Worm (Caenorhabditis elegans) whole organism, L4 larva: Measurements from ENCODE around the gene F44A2.7.

Experiments
- F10B5.3 ChIP-seq: sonication (generic microtip); optimal IDR thresholded peaks from 2 replicates; lab custom pipeline; 2016; ENCODE audit warnings: mild to moderate bottlenecking, missing genetic modification characterization, missing compliant biosample characterization
- F49E8.2 ChIP-seq: sonication (generic microtip); optimal IDR thresholded peaks from 2 replicates; lab custom pipeline; 2016; ENCODE audit warnings: missing compliant biosample characterization, mild to moderate bottlenecking, missing genetic modification characterization, borderline replicate concordance
- T20F7.1 ChIP-seq: fragments of 200-800 bp; sonication (Bioruptor generic); optimal IDR thresholded peaks from 2 replicates; lab custom pipeline; 2018; ENCODE audit warnings: mild to moderate bottlenecking, missing genetic modification characterization, missing compliant biosample characterization
- ceh-32 ChIP-seq: sonication (generic microtip); optimal IDR thresholded peaks from 2 replicates; lab custom pipeline; 2016; ENCODE audit warnings: mild to moderate bottlenecking, missing genetic modification characterization, missing compliant biosample characterization; ENCODE audit not compliant: poor library complexity
- ceh-44 ChIP-seq: fragments of 200-800 bp; sonication (Bioruptor generic); IDR thresholded peaks from 2 replicates; pipeline ENCODE4 v1.3.6; 2022; ENCODE audit warnings: missing genetic modification reagents, missing genetic modification characterization, missing compliant biosample characterization
- ceh-62 ChIP-seq: sonication (generic microtip); optimal IDR thresholded peaks from 2 replicates; lab custom pipeline; 2017; ENCODE audit warnings: missing biosample characterization, missing genetic modification characterization
- ceh-82 ChIP-seq: sonication (generic microtip); optimal IDR thresholded peaks from 2 replicates; lab custom pipeline; 2017; ENCODE audit warnings: missing biosample characterization, missing genetic modification characterization
- cey-2 ChIP-seq: sonication (generic microtip); optimal IDR thresholded peaks from 3 replicates; lab custom pipeline; 2017; ENCODE audit warnings: missing genetic modification characterization, mild to moderate bottlenecking, missing compliant biosample characterization, antibody characterized with exemption, borderline replicate concordance; ENCODE audit not compliant: insufficient read depth
- daf-16 ChIP-seq, 3 experiments: sonication (generic microtip); optimal IDR thresholded peaks; 2 replicates each; lab custom pipeline; 2016 to 2017; ENCODE audit warnings: missing genetic modification characterization in 3 of 3, missing genetic modification reagents in 3 of 3, mild to moderate bottlenecking in 2 of 3, missing compliant biosample characterization in 2 of 3, missing biosample characterization in 1 of 3, moderate library complexity in 1 of 3
- daf-19 ChIP-seq: fragments of 200-800 bp; sonication (Bioruptor generic); conservative IDR thresholded peaks from 2 replicates; pipeline ENCODE4 v1.3.6; 2022; ENCODE audit warnings: missing genetic modification characterization, missing compliant biosample characterization
- dpl-1 ChIP-seq: fragments of 150-350 bp; optimal IDR thresholded peaks from 2 replicates; lab custom pipeline; 2014; ENCODE audit warnings: missing biosample characterization, missing genetic modification reagents, missing genetic modification characterization
- duxl-1 ChIP-seq: sonication (generic microtip); optimal IDR thresholded peaks from 2 replicates; lab custom pipeline; 2016; ENCODE audit warnings: mild to moderate bottlenecking, missing genetic modification characterization, moderate library complexity, missing compliant biosample characterization; ENCODE audit not compliant: poor library complexity
- dve-1 ChIP-seq: sonication (generic microtip); optimal IDR thresholded peaks from 2 replicates; lab custom pipeline; 2017; ENCODE audit warnings: antibody characterized with exemption, mild to moderate bottlenecking, missing genetic modification characterization, missing compliant biosample characterization; ENCODE audit not compliant: insufficient read depth
- egl-43 ChIP-seq: fragments of 200-800 bp; sonication (Bioruptor generic); IDR thresholded peaks from 2 replicates; pipeline ENCODE4 v1.3.6; 2022; ENCODE audit warnings: missing genetic modification reagents, missing genetic modification characterization, missing compliant biosample characterization
- hlh-30 ChIP-seq: sonication (generic microtip); optimal IDR thresholded peaks from 2 replicates; lab custom pipeline; 2017; ENCODE audit warnings: antibody characterized with exemption, mild to moderate bottlenecking, missing genetic modification characterization, missing compliant biosample characterization; ENCODE audit not compliant: insufficient read depth
- hmg-1.1 ChIP-seq: fragments of 200-800 bp; sonication (Bioruptor generic); IDR thresholded peaks from 2 replicates; pipeline ENCODE4 v1.3.6; 2022; ENCODE audit warnings: missing genetic modification reagents, missing genetic modification characterization, missing compliant biosample characterization
- jun-1 ChIP-seq: fragments of 150-350 bp; optimal IDR thresholded peaks from 2 replicates; lab custom pipeline; 2014; ENCODE audit warnings: missing biosample characterization, missing genetic modification reagents, missing genetic modification characterization
- lim-7 ChIP-seq: fragments of 200-800 bp; sonication (Bioruptor generic); IDR thresholded peaks from 2 replicates; pipeline ENCODE4 v1.3.6; 2022; ENCODE audit warnings: missing genetic modification characterization, missing compliant biosample characterization
- lin-15B ChIP-seq: fragments of 150-350 bp; sonication (generic microtip); optimal IDR thresholded peaks from 3 replicates; lab custom pipeline; 2014; ENCODE audit warnings: missing biosample characterization, missing genetic modification characterization
- lin-29 ChIP-seq: fragments of 200-800 bp; sonication (Bioruptor generic); IDR thresholded peaks from 2 replicates; pipeline ENCODE4 v1.3.6; 2022; ENCODE audit warnings: missing genetic modification reagents, missing genetic modification characterization, missing compliant biosample characterization
- lin-38 ChIP-seq: fragments of 200-800 bp; sonication (Bioruptor generic); IDR thresholded peaks from 2 replicates; pipeline ENCODE4 v1.3.6; 2022; ENCODE audit warnings: missing genetic modification reagents, missing genetic modification characterization, missing compliant biosample characterization
- madf-5 ChIP-seq, 2 experiments: fragments of 200-800 bp; sonication (Bioruptor generic); IDR thresholded peaks; 2 replicates each; pipeline ENCODE4 v1.3.6; 2022; ENCODE audit warnings: missing compliant biosample characterization in 2 of 2, missing genetic modification characterization in 2 of 2
- mes-2 ChIP-seq: sonication (generic microtip); optimal IDR thresholded peaks from 2 replicates; lab custom pipeline; 2016; ENCODE audit warnings: missing genotype, mild to moderate bottlenecking, missing genetic modification characterization, missing compliant biosample characterization; ENCODE audit not compliant: poor library complexity, severe bottlenecking
- nhr-11 ChIP-seq: fragments of 150-350 bp; optimal IDR thresholded peaks from 2 replicates; lab custom pipeline; 2014; ENCODE audit warnings: missing biosample characterization, missing genetic modification characterization
- nhr-111 ChIP-seq: fragments of 200-800 bp; sonication (Bioruptor generic); optimal IDR thresholded peaks from 2 replicates; lab custom pipeline; 2018; ENCODE audit warnings: mild to moderate bottlenecking, missing genetic modification characterization, missing compliant biosample characterization
- nhr-42 ChIP-seq: fragments of 200-800 bp; sonication (Bioruptor generic); IDR thresholded peaks from 2 replicates; pipeline ENCODE4 v1.3.6; 2022; ENCODE audit warnings: missing genetic modification characterization, missing compliant biosample characterization
- pha-4 ChIP-seq, 2 experiments: fragments of 150-350 bp in 1 of 2; fragments of 200-800 bp in 1 of 2; sonication (Bioruptor generic) in 1 of 2; IDR thresholded peaks in 1 of 2; optimal IDR thresholded peaks in 1 of 2; 2 replicates each; pipeline versions ENCODE4 v1.3.6 to Lab custom; 2014 to 2022; ENCODE audit warnings: missing genetic modification characterization in 2 of 2, missing genetic modification reagents in 2 of 2, missing biosample characterization in 1 of 2, missing compliant biosample characterization in 1 of 2
- rbr-2 ChIP-seq: sonication (generic microtip); optimal IDR thresholded peaks from 2 replicates; lab custom pipeline; 2016; ENCODE audit warnings: missing genotype, missing genetic modification characterization, missing compliant biosample characterization
- set-16 ChIP-seq: fragments of 200-800 bp; sonication (Bioruptor generic); IDR thresholded peaks from 2 replicates; pipeline ENCODE4 v1.3.6; 2022; ENCODE audit warnings: missing genetic modification reagents, missing genetic modification characterization, missing compliant biosample characterization
- spr-3 ChIP-seq: fragments of 200-800 bp; sonication (Bioruptor generic); optimal IDR thresholded peaks from 2 replicates; lab custom pipeline; 2018; ENCODE audit warnings: mild to moderate bottlenecking, missing genetic modification characterization, missing compliant biosample characterization
- unc-62 ChIP-seq, 3 experiments: fragments of 150-350 bp in 1 of 3; sonication (generic microtip); optimal IDR thresholded peaks in 2 of 3; peaks in 1 of 3; 1 replicate in 1 of 3; 2 replicates in 2 of 3; lab custom pipeline; 2014 to 2017; ENCODE audit warnings: missing biosample characterization in 3 of 3, missing genetic modification characterization in 3 of 3, missing genetic modification reagents in 3 of 3, missing genotype in 1 of 3
- vab-7 ChIP-seq: fragments of 200-800 bp; sonication (Bioruptor generic); IDR thresholded peaks from 2 replicates; pipeline ENCODE4 v1.3.6; 2022; ENCODE audit warnings: missing genetic modification reagents, missing genetic modification characterization, missing compliant biosample characterization

The F44A2.7 gene

ce11 chrV:9291919-9292318, 29.4 kb upstream of the F44A2.7 start, which contains the start of gene ZK682.7 (continued):
- no peak for TF ChIP-seq F10B5.3 (tag; lab: Kevin White, UChicago)
- TF ChIP-seq ceh-62 = no peak
- TF ChIP-seq spr-3 (GFP tag; lab: Kevin White, UChicago) = no peak
- TF ChIP-seq pha-4 (GFP tag; IDR thresholded peaks at IDR 0.05; lab: Robert Waterston, UW) = no peak
- TF ChIP-seq pha-4 (tag; optimal IDR thresholded peaks at IDR 0.05; lab: Kevin White, UChicago) = no peak
- TF ChIP-seq dpl-1 (GFP tag; lab: Kevin White, UChicago) = no peak

- peak; percentile 43 for TF ChIP-seq rbr-2
- no peak for TF ChIP-seq ceh-44 (GFP tag; lab: Robert Waterston, UW)
- TF ChIP-seq madf-5 (GFP tag; IDR thresholded peaks at IDR 0.05; lab: Robert Waterston, UW) = peak in 1 of 2 experiments; percentile 62; a peak in 1 of 4 replicates
- TF ChIP-seq vab-7 = 0 out of 2 replicates have a peak, but pooled peaks have one; percentile 5
- peak; percentile 86 for TF ChIP-seq egl-43 (GFP tag; lab: Robert Waterston, UW)
- no peak for TF ChIP-seq ceh-32
- peak; percentile 98 for TF ChIP-seq set-16 (GFP tag; lab: Robert Waterston, UW)
- TF ChIP-seq hmg-1.1 (GFP tag; lab: Robert Waterston, UW) = peak; percentile 33; the same call in 1 of the 2 replicates
- TF ChIP-seq, all 104 proteins: peak for 6
These were observed 27.9 kb upstream of the F44A2.7 start for ce11 chrV:9293359-9293758.

- TF ChIP-seq cey-2 (tag; lab: Kevin White, UChicago) (no peak), unc-62 (GFP tag; optimal IDR thresholded peaks at IDR 0.05 in 1 of 2; lab: Kevin White, UChicago) (peak in 1 of 2 experiments; percentile 87), unc-62 (tag; optimal IDR thresholded peaks at IDR 0.05; lab: Kevin White, UChicago) (no peak)
These were observed 25.7 kb upstream of the F44A2.7 start for ce11 chrV:9295581-9295980.

ce11 chrV:9297332-9297731, 24.0 kb upstream of the F44A2.7 start, which contains the start of gene F44A2.5:
Gene F44A2.5, plus strand, starts transcription at chrV:9297632.
- no peak for TF ChIP-seq madf-5 (GFP tag; IDR thresholded peaks at IDR 0.05; lab: Robert Waterston, UW)
- TF ChIP-seq F49E8.2 (tag; lab: Kevin White, UChicago) = no peak
- no peak for TF ChIP-seq lin-38
- TF ChIP-seq ceh-82 = no peak
- no peak for TF ChIP-seq nhr-111 (GFP tag; lab: Kevin White, UChicago)
- TF ChIP-seq jun-1 = no peak
- TF ChIP-seq mes-2 (tag; lab: Kevin White, UChicago) = no peak
- no peak for TF ChIP-seq hlh-30
- TF ChIP-seq duxl-1 (tag; lab: Kevin White, UChicago) = no peak
- TF ChIP-seq dve-1 = no peak
- no peak for TF ChIP-seq lin-29 (GFP tag; lab: Robert Waterston, UW)
- TF ChIP-seq T20F7.1 = no peak
- no peak for TF ChIP-seq lim-7 (GFP tag; lab: Robert Waterston, UW)
- TF ChIP-seq lin-15B (tag; lab: Kevin White, UChicago) = no peak
- no peak for TF ChIP-seq pha-4 (GFP tag; IDR thresholded peaks at IDR 0.05; lab: Robert Waterston, UW)
- TF ChIP-seq pha-4 (tag; optimal IDR thresholded peaks at IDR 0.05; lab: Kevin White, UChicago) = no peak
- TF ChIP-seq daf-19 (GFP tag; lab: Robert Waterston, UW) = no peak
- no peak for TF ChIP-seq hmg-1.1 (GFP tag; lab: Robert Waterston, UW)
- TF ChIP-seq nhr-11 (tag; lab: Kevin White, UChicago) = no peak
- TF ChIP-seq nhr-42 (GFP tag; lab: Robert Waterston, UW) = no peak
- no peak for TF ChIP-seq daf-16 (GFP tag; optimal IDR thresholded peaks at IDR 0.05; lab: Kevin White, UChicago)
- TF ChIP-seq daf-16 (tag; optimal IDR thresholded peaks at IDR 0.05; lab: Kevin White, UChicago) = no peak
